Fruit fly (Drosophila melanogaster): ENCODE data around the gene side-VII.
A peak's percentile ranks its signal among the peaks of the same experiment; 100 is the strongest.

side-VII gene

dm6 chr3R:9710886-9711285, 28.9 kb downstream of the side-VII start, which contains the start of the genes trbd and dmt (continued):
- TF ChIP-seq CG9727 (GFP tag; optimal IDR thresholded peaks at IDR 0.05) (peak; percentile 30), wor (GFP tag; IDR thresholded peaks at IDR 0.05) (no peak), BtbVII (GFP tag; optimal IDR thresholded peaks at IDR 0.05) (no peak), Side (GFP tag; optimal IDR thresholded peaks at IDR 0.05) (peak; percentile 46), CG17912 (GFP tag; optimal IDR thresholded peaks at IDR 0.05) (peak; percentile 56), Hmx (GFP tag; optimal IDR thresholded peaks at IDR 0.05) (no peak), CG4617 (GFP tag; optimal IDR thresholded peaks at IDR 0.05; ENCODE audit: borderline replicate concordance) (peak; percentile 99), CG1602 (GFP tag; optimal IDR thresholded peaks at IDR 0.05) (peak; percentile 40), CG17186 (GFP tag; optimal IDR thresholded peaks at IDR 0.05) (peak; percentile 59), HLH54F (GFP tag; optimal IDR thresholded peaks at IDR 0.05) (peak; percentile 74), B-H2 (GFP tag; optimal IDR thresholded peaks at IDR 0.05) (no peak), crp (GFP tag; optimal IDR thresholded peaks at IDR 0.05) (peak; percentile 45 to 92), CG2129 (GFP tag; IDR thresholded peaks at IDR 0.05; ENCODE audit: partially characterized antibody) (no peak), inv (GFP tag; IDR thresholded peaks at IDR 0.05; ENCODE audit: partially characterized antibody) (no peak), CG1832 (GFP tag; optimal IDR thresholded peaks at IDR 0.05) (no peak), CG31441 (GFP tag; IDR thresholded peaks at IDR 0.05) (no peak), CG17359 (tag; optimal IDR thresholded peaks at IDR 0.05) (no peak), NC2β (GFP tag; optimal IDR thresholded peaks at IDR 0.05) (peak; percentile 79), CG12104 (GFP tag; optimal IDR thresholded peaks at IDR 0.05) (no peak), CG12659 (GFP tag; optimal IDR thresholded peaks at IDR 0.05) (peak; percentile 95), fu2 (GFP tag; optimal IDR thresholded peaks at IDR 0.05) (peak; percentile 68), CG10431 (GFP tag; optimal IDR thresholded peaks at IDR 0.05) (no peak), pnt (GFP tag; optimal IDR thresholded peaks at IDR 0.05) (peak; percentile 29), bbx (GFP tag; IDR thresholded peaks at IDR 0.05; ENCODE audit: partially characterized antibody) (no peak), Hsf (GFP tag; optimal IDR thresholded peaks at IDR 0.05) (peak; percentile 37), CG4707 (GFP tag; optimal IDR thresholded peaks at IDR 0.05) (no peak), Ets97D (GFP tag; optimal IDR thresholded peaks at IDR 0.05) (peak; percentile 94), CG16863 (GFP tag; optimal IDR thresholded peaks at IDR 0.05) (peak; percentile 52), CG7987 (GFP tag; optimal IDR thresholded peaks at IDR 0.05) (peak; percentile 79), pb (GFP tag; optimal IDR thresholded peaks at IDR 0.05) (no peak), CG13296 (GFP tag; optimal IDR thresholded peaks at IDR 0.05) (no peak), Mad (GFP tag; optimal IDR thresholded peaks at IDR 0.05) (peak; percentile 58), Mes4 (GFP tag; optimal IDR thresholded peaks at IDR 0.05) (peak; percentile 29), tap (tag; optimal IDR thresholded peaks at IDR 0.05) (no peak), CG3995 (GFP tag; optimal IDR thresholded peaks at IDR 0.05) (peak; percentile 52), CG9876 (GFP tag; optimal IDR thresholded peaks at IDR 0.05) (peak; percentile 76), tx (GFP tag; optimal IDR thresholded peaks at IDR 0.05) (peak; percentile 58), rib (GFP tag; IDR thresholded peaks at IDR 0.05) (no peak), CG13424 (tag; optimal IDR thresholded peaks at IDR 0.05) (no peak), Xrp1 (GFP tag; IDR thresholded peaks at IDR 0.05) (no peak), vvl (GFP tag; IDR thresholded peaks at IDR 0.05) (no peak), CG12391 (tag; optimal IDR thresholded peaks at IDR 0.05) (no peak), CG8944 (GFP tag; optimal IDR thresholded peaks at IDR 0.05) (peak; percentile 55), CG15696 (tag; optimal IDR thresholded peaks at IDR 0.05) (no peak), corto (GFP tag; optimal IDR thresholded peaks at IDR 0.05) (no peak), ERR (GFP tag; optimal IDR thresholded peaks at IDR 0.05) (peak; percentile 55), CG1529 (GFP tag; optimal IDR thresholded peaks at IDR 0.05) (no peak), HmgD (GFP tag; optimal IDR thresholded peaks at IDR 0.05) (peak; percentile 90), Blimp-1 (GFP tag; optimal IDR thresholded peaks at IDR 0.05) (no peak), ato (GFP tag; IDR thresholded peaks at IDR 0.05; ENCODE audit: partially characterized antibody) (no peak), CG2678 (tag; optimal IDR thresholded peaks at IDR 0.05) (no peak)

Data from whole organism, embryonic.